Fruit fly (Drosophila melanogaster): ENCODE data around the gene His2Av.

His2Av gene

dm6 chr3R:26876432-26876831 is 9.7 kb downstream of the His2Av start, which contains the start of gene CG5500 (continued):
- TF ChIP-seq Ada2b (GFP tag; IDR thresholded peaks at IDR 0.05) = no peak
- no peak for TF ChIP-seq CG10565 (GFP tag; optimal IDR thresholded peaks at IDR 0.05)
- TF ChIP-seq CG12659 (GFP tag; optimal IDR thresholded peaks at IDR 0.05) = peak; percentile 24
- TF ChIP-seq so (GFP tag; IDR thresholded peaks at IDR 0.05) = no peak
- TF ChIP-seq CG13894 (tag; optimal IDR thresholded peaks at IDR 0.05) = no peak
- no peak for TF ChIP-seq CG8765 (GFP tag; IDR thresholded peaks at IDR 0.05)
- TF ChIP-seq CG12236 (GFP tag; optimal IDR thresholded peaks at IDR 0.05) = no peak
- no peak for TF ChIP-seq Deaf1 (tag; optimal IDR thresholded peaks at IDR 0.05)
- TF ChIP-seq shn (GFP tag; optimal IDR thresholded peaks at IDR 0.05) = no peak
- TF ChIP-seq CG3838 (GFP tag; optimal IDR thresholded peaks at IDR 0.05) = peak; percentile 12
- no peak for TF ChIP-seq Dad (GFP tag; optimal IDR thresholded peaks at IDR 0.05)
- TF ChIP-seq lmd (GFP tag; IDR thresholded peaks at IDR 0.05) = no peak
- TF ChIP-seq gce (GFP tag; IDR thresholded peaks at IDR 0.05) = no peak
- TF ChIP-seq CG12219 (GFP tag; optimal IDR thresholded peaks at IDR 0.05) = no peak
- no peak for TF ChIP-seq gem (tag; optimal IDR thresholded peaks at IDR 0.05)
- TF ChIP-seq H15 (GFP tag; IDR thresholded peaks at IDR 0.05) = no peak
- peak; percentile 23 for TF ChIP-seq trem (tag; optimal IDR thresholded peaks at IDR 0.05)
- TF ChIP-seq CG43689 (GFP tag; IDR thresholded peaks at IDR 0.05) = no peak
- no peak for TF ChIP-seq CG7839 (tag; optimal IDR thresholded peaks at IDR 0.05)
- peak; percentile 57 for TF ChIP-seq Dref (GFP tag; IDR thresholded peaks at IDR 0.05)
- no peak for TF ChIP-seq tap (tag; optimal IDR thresholded peaks at IDR 0.05)
- no peak for TF ChIP-seq Optix (GFP tag; IDR thresholded peaks at IDR 0.05)
- TF ChIP-seq Tbp (GFP tag; optimal IDR thresholded peaks at IDR 0.05) = no peak
- TF ChIP-seq sima (GFP tag; optimal IDR thresholded peaks at IDR 0.05) = no peak
- TF ChIP-seq croc (GFP tag; conservative IDR thresholded peaks at IDR 0.05) = no peak
- TF ChIP-seq CG10431 (GFP tag; optimal IDR thresholded peaks at IDR 0.05) = no peak
- no peak for TF ChIP-seq Hmx (GFP tag; optimal IDR thresholded peaks at IDR 0.05)
- no peak for TF ChIP-seq danr (GFP tag; IDR thresholded peaks at IDR 0.05)
- no peak for TF ChIP-seq toy (GFP tag; IDR thresholded peaks at IDR 0.05)
- no peak for TF ChIP-seq CG8281 (tag; optimal IDR thresholded peaks at IDR 0.05)
- no peak for TF ChIP-seq sr (GFP tag; IDR thresholded peaks at IDR 0.05)
- TF ChIP-seq CG30020 (tag; optimal IDR thresholded peaks at IDR 0.05) = no peak
- TF ChIP-seq CG11085 (GFP tag; IDR thresholded peaks at IDR 0.05) = no peak
- TF ChIP-seq wek (GFP tag; optimal IDR thresholded peaks at IDR 0.05) = no peak
- no peak for TF ChIP-seq tin (GFP tag; optimal IDR thresholded peaks at IDR 0.05)
- TF ChIP-seq fd64A (GFP tag; optimal IDR thresholded peaks at IDR 0.05) = no peak
- peak; percentile 41 for TF ChIP-seq CG13296 (GFP tag; optimal IDR thresholded peaks at IDR 0.05)
- peak; percentile 6 for TF ChIP-seq CG17829 (tag; optimal IDR thresholded peaks at IDR 0.05)
- no peak for TF ChIP-seq Sry-β (GFP tag; optimal IDR thresholded peaks at IDR 0.05)
- no peak for TF ChIP-seq Hr39 (optimal IDR thresholded peaks at IDR 0.05)
- no peak for TF ChIP-seq CG10654 (GFP tag; optimal IDR thresholded peaks at IDR 0.05)
- TF ChIP-seq Opbp (GFP tag; IDR thresholded peaks at IDR 0.05; ENCODE audit: partially characterized antibody) = peak; percentile 45; the same call in 1 of the 3 replicates
- TF ChIP-seq unc-4 (GFP tag; IDR thresholded peaks at IDR 0.05; ENCODE audit: partially characterized antibody) = peak; percentile 59
- no peak for TF ChIP-seq dysf (GFP tag; IDR thresholded peaks at IDR 0.05)
- TF ChIP-seq D (optimal IDR thresholded peaks at IDR 0.05) = no peak
- no peak for TF ChIP-seq D (GFP tag; optimal IDR thresholded peaks at IDR 0.05)
- no peak for TF ChIP-seq gsb (GFP tag; IDR thresholded peaks at IDR 0.05)
- TF ChIP-seq CG2199 (GFP tag; IDR thresholded peaks at IDR 0.05) = no peak
- no peak for TF ChIP-seq Elba2 (GFP tag; optimal IDR thresholded peaks at IDR 0.05)
- TF ChIP-seq Neu2 (GFP tag; optimal IDR thresholded peaks at IDR 0.05; ENCODE audit: borderline replicate concordance) = no peak
- no peak for TF ChIP-seq nom (GFP tag; optimal IDR thresholded peaks at IDR 0.05)
- no peak for TF ChIP-seq CG9437 (GFP tag; optimal IDR thresholded peaks at IDR 0.05)
- TF ChIP-seq CG11247 (GFP tag; IDR thresholded peaks at IDR 0.05) = no peak
- no peak for TF ChIP-seq Oaz (GFP tag; IDR thresholded peaks at IDR 0.05)
